Worm (Caenorhabditis elegans) whole organism, L3 larva: ENCODE measurements around the gene B0035.22.

Experiments
- R02D3.7 ChIP-seq: fragments of 150-350 bp; optimal IDR thresholded peaks from 2 replicates; lab custom pipeline; 2014; ENCODE audit warnings: missing biosample characterization, missing genetic modification characterization
- ama-1 ChIP-seq: fragments of 150-350 bp; optimal IDR thresholded peaks from 2 replicates; lab custom pipeline; 2018
- ceh-28 ChIP-seq: fragments of 150-350 bp; optimal IDR thresholded peaks from 2 replicates; lab custom pipeline; 2014; ENCODE audit warnings: missing biosample characterization, missing genetic modification reagents, missing genetic modification characterization
- ceh-82 ChIP-seq: fragments of 150-350 bp; optimal IDR thresholded peaks from 2 replicates; lab custom pipeline; 2014; ENCODE audit warnings: missing biosample characterization, missing genetic modification characterization
- ceh-9 ChIP-seq: sonication (generic microtip); optimal IDR thresholded peaks from 2 replicates; lab custom pipeline; 2018; ENCODE audit warnings: missing biosample characterization, missing genetic modification characterization
- daf-12 ChIP-seq: fragments of 150-350 bp; optimal IDR thresholded peaks from 2 replicates; lab custom pipeline; 2014; ENCODE audit warnings: missing biosample characterization, missing genetic modification reagents, missing genetic modification characterization
- lin-39 ChIP-seq: fragments of 150-350 bp; optimal IDR thresholded peaks from 2 replicates; lab custom pipeline; 2018; ENCODE audit warnings: missing biosample characterization, missing genetic modification reagents, missing genetic modification characterization
- nfya-1 ChIP-seq: sonication (generic microtip); optimal IDR thresholded peaks from 2 replicates; lab custom pipeline; 2017; ENCODE audit warnings: missing genetic modification characterization, mild to moderate bottlenecking, missing compliant biosample characterization, antibody characterized with exemption, moderate library complexity; ENCODE audit not compliant: insufficient read depth
- nhr-12 ChIP-seq: fragments of 150-350 bp; optimal IDR thresholded peaks from 2 replicates; lab custom pipeline; 2014; ENCODE audit warnings: missing biosample characterization, missing genetic modification characterization
- nhr-237 ChIP-seq: fragments of 150-350 bp; optimal IDR thresholded peaks from 2 replicates; lab custom pipeline; 2014; ENCODE audit warnings: missing biosample characterization, missing genetic modification characterization
- unc-62 ChIP-seq: fragments of 150-350 bp; sonication (generic microtip); optimal IDR thresholded peaks from 4 replicates; lab custom pipeline; 2014; ENCODE audit warnings: missing biosample characterization, missing genetic modification reagents, missing genetic modification characterization

DNA sequence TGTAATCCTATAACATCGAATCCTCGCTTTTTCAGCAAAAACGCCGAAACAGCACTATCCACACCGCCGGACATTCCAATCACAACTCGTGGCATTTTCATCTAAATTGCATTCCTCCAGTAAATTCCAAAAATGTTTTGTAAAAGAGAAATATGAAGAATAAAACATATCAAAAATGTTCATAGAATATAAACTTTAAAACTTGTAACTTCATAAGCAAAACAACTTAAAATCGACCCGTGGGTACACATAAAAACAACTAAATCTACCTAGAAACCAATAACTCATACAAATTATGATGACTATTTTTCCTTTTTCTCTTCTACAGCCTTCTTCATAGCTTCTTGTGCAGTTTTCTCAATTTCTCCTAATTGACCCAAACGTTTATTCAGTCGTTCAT is 18.2 kb upstream of the B0035.22 start, which contains the start of gene mttu-1:
- TF ChIP-seq unc-62 (GFP tag; lab: Kevin White, UChicago), result no peak
- no peak for TF ChIP-seq ceh-28 (tag; lab: Kevin White, UChicago)
- TF ChIP-seq ceh-82 (tag; lab: Kevin White, UChicago), result no peak
- TF ChIP-seq nhr-237, result no peak
- no peak for TF ChIP-seq lin-39 (tag; lab: Kevin White, UChicago)
- no peak for TF ChIP-seq daf-12
- no peak for TF ChIP-seq R02D3.7 (tag; lab: Kevin White, UChicago)
- TF ChIP-seq nfya-1, result no peak
- TF ChIP-seq nhr-12 (tag; lab: Kevin White, UChicago), result no peak
- TF ChIP-seq ama-1, result no peak
- no peak for TF ChIP-seq ceh-9
